Fruit fly (Drosophila melanogaster) whole organism, embryonic: Measurements from ENCODE around the gene Dhod.
A peak's percentile ranks its signal among the peaks of the same experiment; 100 is the strongest.

Experiments used
- ATbp ChIP-seq: fragments of 200-800 bp; sonication (Bioruptor generic); optimal IDR thresholded peaks from 2 replicates; lab custom pipeline; 2017; ENCODE audit warnings: missing biosample characterization, mild to moderate bottlenecking, missing genetic modification characterization, missing genetic modification reagents
- Bteb2 ChIP-seq: fragments of 200-800 bp; sonication (Bioruptor generic); optimal IDR thresholded peaks from 2 replicates; lab custom pipeline; 2016; ENCODE audit warnings: missing biosample characterization, missing genetic modification characterization
- CG10462 ChIP-seq: fragments of 200-800 bp; sonication (Bioruptor generic); optimal IDR thresholded peaks from 2 replicates; lab custom pipeline; 2016; ENCODE audit warnings: missing biosample characterization, missing genetic modification characterization
- CG11085 ChIP-seq: fragments of 200-800 bp; sonication (Bioruptor generic); IDR thresholded peaks from 2 replicates; pipeline ENCODE4 v1.3.6; 2022; ENCODE audit warnings: missing biosample characterization, missing genetic modification characterization
- CG11695 ChIP-seq: fragments of 200-800 bp; sonication (Bioruptor generic); IDR thresholded peaks from 3 replicates; pipeline ENCODE4 v1.3.6; 2022; ENCODE audit warnings: missing biosample characterization, missing genetic modification characterization
- CG12071 ChIP-seq: fragments of 200-800 bp; sonication (Bioruptor generic); optimal IDR thresholded peaks from 3 replicates; lab custom pipeline; 2018; ENCODE audit warnings: missing biosample characterization, mild to moderate bottlenecking, missing genetic modification characterization
- CG12391 ChIP-seq: fragments of 200-800 bp; sonication (Bioruptor generic); optimal IDR thresholded peaks from 3 replicates; lab custom pipeline; 2018; ENCODE audit warnings: missing biosample characterization, mild to moderate bottlenecking, missing genetic modification characterization, moderate library complexity
- CG14710 ChIP-seq: fragments of 200-800 bp; sonication (Bioruptor generic); optimal IDR thresholded peaks from 3 replicates; lab custom pipeline; 2019; ENCODE audit warnings: missing biosample characterization, mild to moderate bottlenecking, missing genetic modification characterization, moderate library complexity
- CG15479 ChIP-seq: fragments of 200-800 bp; sonication (Bioruptor generic); optimal IDR thresholded peaks from 3 replicates; lab custom pipeline; 2019; ENCODE audit warnings: missing biosample characterization, mild to moderate bottlenecking, missing genetic modification characterization, moderate library complexity
- CG1603 ChIP-seq: fragments of 200-800 bp; sonication (Bioruptor generic); optimal IDR thresholded peaks from 2 replicates; lab custom pipeline; 2019; ENCODE audit warnings: missing biosample characterization, mild to moderate bottlenecking, missing genetic modification characterization, moderate library complexity
- CG17186 ChIP-seq: fragments of 200-800 bp; sonication (Bioruptor generic); optimal IDR thresholded peaks from 3 replicates; lab custom pipeline; 2017; ENCODE audit warnings: missing biosample characterization, missing genetic modification reagents, missing genetic modification characterization
- CG2678 ChIP-seq: fragments of 200-800 bp; sonication (Bioruptor generic); optimal IDR thresholded peaks from 3 replicates; lab custom pipeline; 2019; ENCODE audit warnings: missing biosample characterization, mild to moderate bottlenecking, missing genetic modification characterization, moderate library complexity
- CG34422 ChIP-seq: fragments of 200-800 bp; sonication (Bioruptor generic); IDR thresholded peaks from 3 replicates; pipeline ENCODE4 v1.3.6; 2022; ENCODE audit warnings: missing biosample characterization, missing genetic modification characterization
- CG3838 ChIP-seq: fragments of 200-800 bp; sonication (Bioruptor generic); optimal IDR thresholded peaks from 3 replicates; lab custom pipeline; 2016; ENCODE audit warnings: missing biosample characterization, missing genetic modification characterization
- CG43689 ChIP-seq: fragments of 200-800 bp; sonication (Bioruptor generic); IDR thresholded peaks from 2 replicates; pipeline ENCODE4 v1.3.6; 2022; ENCODE audit warnings: missing biosample characterization, missing genetic modification characterization
- CG4424 ChIP-seq: fragments of 200-800 bp; sonication (Bioruptor generic); optimal IDR thresholded peaks from 3 replicates; lab custom pipeline; 2016; ENCODE audit warnings: missing biosample characterization, missing genetic modification characterization
- CG6765 ChIP-seq: fragments of 200-800 bp; sonication (Bioruptor generic); optimal IDR thresholded peaks from 3 replicates; lab custom pipeline; 2017; ENCODE audit warnings: missing biosample characterization, mild to moderate bottlenecking, missing genetic modification characterization
- CG6854 ChIP-seq: fragments of 200-800 bp; sonication (Bioruptor generic); optimal IDR thresholded peaks from 3 replicates; lab custom pipeline; 2017; ENCODE audit warnings: missing biosample characterization, mild to moderate bottlenecking, missing genetic modification characterization
- CG8924 ChIP-seq: fragments of 200-800 bp; optimal IDR thresholded peaks from 3 replicates; lab custom pipeline; 2019; ENCODE audit warnings: missing biosample characterization, mild to moderate bottlenecking, missing genetic modification characterization, moderate library complexity
- CG8944 ChIP-seq: fragments of 200-800 bp; sonication (Bioruptor generic); optimal IDR thresholded peaks from 3 replicates; lab custom pipeline; 2016; ENCODE audit warnings: missing biosample characterization, missing genetic modification characterization
- CG9727 ChIP-seq: fragments of 200-800 bp; sonication (Bioruptor generic); optimal IDR thresholded peaks from 3 replicates; lab custom pipeline; 2017; ENCODE audit warnings: missing biosample characterization, mild to moderate bottlenecking, missing genetic modification characterization
- ERR ChIP-seq: fragments of 200-800 bp; sonication (Bioruptor generic); optimal IDR thresholded peaks from 2 replicates; lab custom pipeline; 2016; ENCODE audit warnings: missing biosample characterization, missing genetic modification characterization
- Gug ChIP-seq: fragments of 200-800 bp; sonication (Bioruptor generic); IDR thresholded peaks from 4 replicates; pipeline ENCODE4 v1.3.6; 2022; ENCODE audit warnings: missing biosample characterization, missing genetic modification characterization
- Lim3 ChIP-seq: fragments of 200-800 bp; sonication (Bioruptor generic); IDR thresholded peaks from 2 replicates; pipeline ENCODE4 v1.3.6; 2022; ENCODE audit warnings: missing biosample characterization, missing genetic modification characterization
- Myb ChIP-seq: fragments of 200-800 bp; sonication (Bioruptor generic); optimal IDR thresholded peaks from 2 replicates; lab custom pipeline; 2016; ENCODE audit warnings: missing biosample characterization, missing genetic modification characterization
- NK7.1 ChIP-seq: fragments of 200-800 bp; sonication (Bioruptor generic); optimal IDR thresholded peaks from 3 replicates; lab custom pipeline; 2016; ENCODE audit warnings: missing biosample characterization, missing genetic modification characterization
- PHDP ChIP-seq: fragments of 200-800 bp; sonication (Bioruptor generic); optimal IDR thresholded peaks from 3 replicates; lab custom pipeline; 2018; ENCODE audit warnings: missing biosample characterization, mild to moderate bottlenecking, missing genetic modification characterization, moderate library complexity
- Pdp1 ChIP-seq, 2 experiments: fragments of 200-800 bp; sonication (Bioruptor generic); optimal IDR thresholded peaks; 3 replicates each; lab custom pipeline; 2016; ENCODE audit warnings: missing biosample characterization in 2 of 2, missing genetic modification characterization in 2 of 2, mild to moderate bottlenecking in 1 of 2, moderate library complexity in 1 of 2
- Sry-β ChIP-seq: fragments of 200-800 bp; sonication (Bioruptor generic); optimal IDR thresholded peaks from 2 replicates; lab custom pipeline; 2018; ENCODE audit warnings: missing biosample characterization, mild to moderate bottlenecking, missing genetic modification characterization, moderate library complexity
- Trl ChIP-seq, 3 experiments: fragments of >200 bp in 2 of 3; fragments of 200-800 bp in 1 of 3; sonication (Bioruptor generic) in 1 of 3; optimal IDR thresholded peaks; 2 replicates in 1 of 3; 3 replicates in 2 of 3; lab custom pipeline; 2016 to 2017; ENCODE audit warnings: missing biosample characterization in 1 of 3, missing genetic modification characterization in 1 of 3
- ci ChIP-seq: fragments of 200-800 bp; sonication (Bioruptor generic); IDR thresholded peaks from 3 replicates; pipeline ENCODE4 v1.3.6; 2022; ENCODE audit warnings: missing biosample characterization, missing genetic modification characterization
- danr ChIP-seq: fragments of 200-800 bp; sonication (Bioruptor generic); IDR thresholded peaks from 2 replicates; pipeline ENCODE4 v1.3.6; 2022; ENCODE audit warnings: missing biosample characterization, missing genetic modification characterization
- eve ChIP-seq, 2 experiments: fragments of >200 bp; optimal IDR thresholded peaks; 2 replicates each; lab custom pipeline; 2017; ENCODE audit warnings: missing biosample characterization in 2 of 2, missing genetic modification characterization in 2 of 2
- eyg ChIP-seq: fragments of 200-800 bp; sonication (Bioruptor generic); optimal IDR thresholded peaks from 3 replicates; lab custom pipeline; 2016; ENCODE audit warnings: missing biosample characterization, missing genetic modification characterization
- fd96Cb ChIP-seq: fragments of 200-800 bp; sonication (Bioruptor generic); optimal IDR thresholded peaks from 2 replicates; lab custom pipeline; 2018; ENCODE audit warnings: missing biosample characterization, mild to moderate bottlenecking, missing genetic modification characterization, moderate library complexity
- hth ChIP-seq: fragments of >200 bp; optimal IDR thresholded peaks from 2 replicates; lab custom pipeline; 2017; ENCODE audit warnings: inconsistent platforms
- jigr1 ChIP-seq: fragments of 200-800 bp; sonication (Bioruptor generic); IDR thresholded peaks from 3 replicates; pipeline ENCODE4 v1.3.6; 2022; ENCODE audit warnings: missing biosample characterization, missing genetic modification characterization
- klu ChIP-seq: fragments of 200-800 bp; sonication (Bioruptor generic); IDR thresholded peaks from 2 replicates; pipeline ENCODE4 v1.3.6; 2022; ENCODE audit warnings: missing biosample characterization, missing genetic modification characterization
- mam ChIP-seq: fragments of 200-800 bp; sonication (Bioruptor generic); optimal IDR thresholded peaks from 3 replicates; lab custom pipeline; 2016; ENCODE audit warnings: missing biosample characterization, missing genetic modification characterization
- nom ChIP-seq: fragments of 200-800 bp; sonication (Bioruptor generic); optimal IDR thresholded peaks from 2 replicates; lab custom pipeline; 2017; ENCODE audit warnings: missing biosample characterization, missing genetic modification characterization, mild to moderate bottlenecking, moderate library complexity, missing genetic modification reagents
- odd ChIP-seq: fragments of 200-800 bp; sonication (Bioruptor generic); optimal IDR thresholded peaks from 2 replicates; lab custom pipeline; 2017; ENCODE audit warnings: missing biosample characterization, mild to moderate bottlenecking, missing genetic modification characterization
- otp ChIP-seq: fragments of 200-800 bp; sonication (Bioruptor generic); IDR thresholded peaks from 3 replicates; pipeline ENCODE4, ENCODE4 v1.3.6; 2022; ENCODE audit warnings: missing biosample characterization, missing genetic modification characterization
- prd ChIP-seq, 3 experiments: fragments of >200 bp in 2 of 3; fragments of 200-800 bp in 1 of 3; sonication (Bioruptor generic) in 1 of 3; optimal IDR thresholded peaks in 2 of 3; IDR thresholded peaks in 1 of 3; 2 replicates in 2 of 3; 3 replicates in 1 of 3; pipeline versions ENCODE4 v1.3.6 to Lab custom; 2017 to 2022; ENCODE audit warnings: missing biosample characterization in 1 of 3, missing genetic modification characterization in 1 of 3
- seq ChIP-seq: fragments of 200-800 bp; sonication (Bioruptor generic); IDR thresholded peaks from 2 replicates; pipeline ENCODE4 v1.3.6; 2022; ENCODE audit warnings: missing biosample characterization, missing genetic modification characterization
- sim ChIP-seq: fragments of 200-800 bp; sonication (Bioruptor generic); IDR thresholded peaks from 2 replicates; pipeline ENCODE4 v1.3.6; 2022; ENCODE audit warnings: missing biosample characterization, missing genetic modification characterization
- sisA ChIP-seq: fragments of 200-800 bp; sonication (Bioruptor generic); IDR thresholded peaks from 2 replicates; pipeline ENCODE4 v1.3.6; 2022; ENCODE audit warnings: missing biosample characterization, missing genetic modification characterization
- tap ChIP-seq: fragments of 200-800 bp; optimal IDR thresholded peaks from 3 replicates; lab custom pipeline; 2019; ENCODE audit warnings: missing biosample characterization, mild to moderate bottlenecking, missing genetic modification characterization, moderate library complexity
- tio ChIP-seq: fragments of 200-800 bp; sonication (Bioruptor generic); optimal IDR thresholded peaks from 2 replicates; lab custom pipeline; 2017; ENCODE audit warnings: missing biosample characterization, missing genetic modification characterization, inconsistent platforms
- tup ChIP-seq: fragments of 200-800 bp; sonication (Bioruptor generic); optimal IDR thresholded peaks from 2 replicates; lab custom pipeline; 2016; ENCODE audit warnings: missing biosample characterization, mild to moderate bottlenecking, missing genetic modification characterization, moderate library complexity
- usp ChIP-seq: fragments of >200 bp; optimal IDR thresholded peaks from 2 replicates; lab custom pipeline; 2017; ENCODE audit warnings: missing biosample characterization, missing genetic modification characterization

The Dhod gene

DNA sequence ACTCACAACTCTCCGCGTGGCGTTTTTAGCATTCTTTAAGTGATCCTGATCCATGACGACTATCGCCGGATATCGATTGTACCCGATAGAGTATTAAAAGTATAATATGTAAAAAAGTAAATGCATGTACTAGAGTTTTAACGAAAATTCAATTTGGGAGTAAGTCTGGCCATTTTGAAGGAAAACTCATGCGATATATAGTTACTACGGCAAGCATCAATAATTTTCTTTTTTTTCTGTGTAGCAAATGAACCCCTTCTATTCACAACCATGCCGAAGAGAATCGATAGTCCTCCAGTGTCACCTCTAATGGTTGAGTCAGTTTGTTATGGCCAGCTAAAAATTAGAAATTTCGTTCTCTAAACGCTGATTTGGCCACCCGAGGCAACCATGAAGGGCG lies at the start of gene Dhod, which contains the start of gene Sys1 (continued):
- TF ChIP-seq CG11085 (GFP tag; lab: Robert Waterston, UW) (0 out of 2 replicates have a peak, but pooled peaks have one; percentile 27), CG17186 (GFP tag; lab: Kevin White, UChicago) (peak; percentile 53), ATbp (GFP tag; lab: Kevin White, UChicago) (no peak), Sry-β (GFP tag; lab: Kevin White, UChicago) (no peak), sim (no peak), usp (no peak), tup (no peak), eyg (GFP tag; lab: Kevin White, UChicago) (peak; percentile 51), CG12391 (tag; lab: Kevin White, UChicago) (peak; percentile 75), Bteb2 (GFP tag; lab: Kevin White, UChicago) (peak; percentile 62), NK7.1 (peak; percentile 39), CG8924 (tag; lab: Kevin White, UChicago) (peak; percentile 53), Trl (optimal IDR thresholded peaks at IDR 0.05; lab: Kevin White, UChicago) (no peak), Trl (GFP tag; optimal IDR thresholded peaks at IDR 0.05; lab: Kevin White, UChicago) (peak; percentile 70), CG1603 (peak; percentile 65), CG4424 (peak; percentile 70), eve (GFP tag; optimal IDR thresholded peaks at IDR 0.05; lab: Kevin White, UChicago) (no peak), CG14710 (peak; percentile 73), CG34422 (GFP tag; lab: Robert Waterston, UW) (peak; percentile 85; the same call in 2 of the 3 replicates), otp (GFP tag; lab: Robert Waterston, UW) (peak; percentile 69; the same call in 2 of the 3 replicates), prd (optimal IDR thresholded peaks at IDR 0.05; lab: Kevin White, UChicago) (no peak), prd (GFP tag; IDR thresholded peaks at IDR 0.05; lab: Robert Waterston, UW) (peak; percentile 83), CG15479 (GFP tag; lab: Kevin White, UChicago) (no peak), CG12071 (GFP tag; lab: Kevin White, UChicago) (no peak), Myb (peak; percentile 19), sisA (GFP tag; lab: Robert Waterston, UW) (peak; percentile 58), tap (tag; lab: Kevin White, UChicago) (peak; percentile 28), ERR (GFP tag; lab: Kevin White, UChicago) (peak; percentile 59), CG2678 (tag; lab: Kevin White, UChicago) (peak; percentile 71), odd (GFP tag; lab: Kevin White, UChicago) (peak; percentile 27), ci (peak; percentile 30; the same call in 1 of the 3 replicates), Gug (GFP tag; lab: Robert Waterston, UW) (peak; percentile 81), CG9727 (GFP tag; lab: Kevin White, UChicago) (peak; percentile 64), CG43689 (peak; percentile 20; the same call in 1 of the 2 replicates), seq (GFP tag; lab: Robert Waterston, UW) (0 out of 2 replicates have a peak, but pooled peaks have one; percentile 34), danr (GFP tag; lab: Robert Waterston, UW) (no peak), CG6854 (GFP tag; lab: Kevin White, UChicago) (no peak), CG10462 (GFP tag; lab: Kevin White, UChicago) (peak; percentile 36), nom (GFP tag; lab: Kevin White, UChicago) (peak; percentile 12), hth (lab: Kevin White, UChicago) (no peak), Pdp1 (GFP tag; optimal IDR thresholded peaks at IDR 0.05; lab: Kevin White, UChicago) (peak; percentile 61 to 75), klu (peak; percentile 40; the same call in 1 of the 2 replicates), tio (GFP tag; lab: Kevin White, UChicago) (no peak), jigr1 (no peak), mam (peak; percentile 81), CG8944 (GFP tag; lab: Kevin White, UChicago) (peak; percentile 62), CG6765 (GFP tag; lab: Kevin White, UChicago) (no peak), CG3838 (GFP tag; lab: Kevin White, UChicago) (no peak), CG11695 (peak; percentile 49; the same call in 1 of the 3 replicates), fd96Cb (peak; percentile 20), Lim3 (GFP tag; lab: Robert Waterston, UW) (no peak), PHDP (tag; lab: Kevin White, UChicago) (peak; percentile 49)
